Fruit fly (Drosophila melanogaster) whole organism, pupa: ENCODE results near the gene CG31710.

ENCODE experiments used
- CG12605 ChIP-seq: fragments of 200-800 bp; sonication (Bioruptor generic); IDR thresholded peaks from 2 replicates; pipeline ENCODE4 v1.3.6; 2022; ENCODE audit warnings: missing biosample characterization, missing genetic modification characterization
- CG13204 ChIP-seq: fragments of 200-800 bp; sonication (Bioruptor generic); optimal IDR thresholded peaks from 2 replicates; lab custom pipeline; 2018; ENCODE audit warnings: missing biosample characterization, mild to moderate bottlenecking, missing genetic modification characterization, moderate library complexity
- CG14655 ChIP-seq: fragments of 200-800 bp; sonication (Bioruptor generic); optimal IDR thresholded peaks from 3 replicates; lab custom pipeline; 2017; ENCODE audit warnings: mild to moderate bottlenecking, missing biosample characterization, missing genetic modification reagents, missing genetic modification characterization
- CG17806 ChIP-seq: fragments of 200-800 bp; sonication (Bioruptor generic); optimal IDR thresholded peaks from 2 replicates; lab custom pipeline; 2018; ENCODE audit warnings: missing biosample characterization, mild to moderate bottlenecking, missing genetic modification characterization, moderate library complexity
- CG32121 ChIP-seq: fragments of 200-800 bp; sonication (Bioruptor generic); IDR thresholded peaks from 2 replicates; pipeline ENCODE4 v1.3.6; 2022; ENCODE audit warnings: missing biosample characterization, missing genetic modification characterization
- CG34367 ChIP-seq: fragments of 200-800 bp; sonication (Bioruptor generic); optimal IDR thresholded peaks from 2 replicates; lab custom pipeline; 2018; ENCODE audit warnings: missing biosample characterization, mild to moderate bottlenecking, missing genetic modification characterization
- CG4496 ChIP-seq: fragments of 200-800 bp; sonication (Bioruptor generic); IDR thresholded peaks from 3 replicates; pipeline ENCODE4 v1.3.6; 2022; ENCODE audit warnings: missing biosample characterization, missing genetic modification characterization
- CG8159 ChIP-seq: fragments of 200-800 bp; sonication (Bioruptor generic); optimal IDR thresholded peaks from 3 replicates; lab custom pipeline; 2018; ENCODE audit warnings: missing biosample characterization, mild to moderate bottlenecking, missing genetic modification characterization, moderate library complexity
- CG8301 ChIP-seq: fragments of 200-800 bp; sonication (Bioruptor generic); optimal IDR thresholded peaks from 2 replicates; lab custom pipeline; 2018; ENCODE audit warnings: missing biosample characterization, mild to moderate bottlenecking, missing genetic modification characterization
- CG9948 ChIP-seq: fragments of 200-800 bp; sonication (Bioruptor generic); optimal IDR thresholded peaks from 2 replicates; lab custom pipeline; 2018; ENCODE audit warnings: missing biosample characterization, mild to moderate bottlenecking, missing genetic modification characterization, moderate library complexity
- Ets98B ChIP-seq: fragments of 200-800 bp; sonication (Bioruptor generic); IDR thresholded peaks from 2 replicates; pipeline ENCODE4 v1.3.6; 2022; ENCODE audit warnings: missing biosample characterization, missing genetic modification characterization
- Pif1B ChIP-seq: fragments of 200-800 bp; sonication (Bioruptor generic); optimal IDR thresholded peaks from 3 replicates; lab custom pipeline; 2016; ENCODE audit warnings: missing biosample characterization, missing genetic modification characterization
- rn ChIP-seq: fragments of 200-800 bp; sonication (Bioruptor generic); IDR thresholded peaks from 2 replicates; pipeline ENCODE4 v1.3.6; 2022; ENCODE audit warnings: missing biosample characterization, missing genetic modification characterization

- TF ChIP-seq Pif1B (no peak), CG14655 (GFP tag; lab: Kevin White, UChicago) (no peak), CG9948 (tag; lab: Kevin White, UChicago) (no peak), CG32121 (GFP tag; lab: Robert Waterston, UW) (no peak), CG8301 (tag; lab: Kevin White, UChicago) (no peak), rn (GFP tag; lab: Robert Waterston, UW) (no peak), Ets98B (GFP tag; lab: Robert Waterston, UW) (no peak), CG17806 (no peak), CG13204 (GFP tag; lab: Kevin White, UChicago) (no peak), CG12605 (no peak), CG8159 (tag; lab: Kevin White, UChicago) (no peak), CG34367 (no peak), CG4496 (no peak)
These were observed 42.8 kb downstream of the CG31710 start for dm6 chr2L:9662977-9663376.
